Fruit fly (Drosophila melanogaster): ENCODE results near the gene CG4629.

dm6 chr2L:1065038-1065437, 37.3 kb downstream of the CG4629 start:
- no peak for TF ChIP-seq ttk (optimal IDR thresholded peaks at IDR 0.05)
- no peak for TF ChIP-seq Myc (optimal IDR thresholded peaks at IDR 0.05)
- TF ChIP-seq psq (optimal IDR thresholded peaks at IDR 0.05) = no peak
- TF ChIP-seq insv (optimal IDR thresholded peaks at IDR 0.05) = no peak
